Worm (Caenorhabditis elegans) whole organism, mixed stage, embryonic: ENCODE data around the gene ZK666.8.
"Not testable (repeated sequence)": the region's sequence is repeated elsewhere in the genome, so short reads cannot be mapped to it uniquely, and the experiment has no call there.

Source experiments
- M03D4.4 ChIP-seq: sonication (generic microtip); optimal IDR thresholded peaks from 2 replicates; lab custom pipeline; 2017; ENCODE audit warnings: mild to moderate bottlenecking, missing genetic modification characterization, missing compliant biosample characterization
- bed-3 ChIP-seq: fragments of 200-800 bp; sonication (Bioruptor generic); optimal IDR thresholded peaks from 3 replicates; lab custom pipeline; 2018; ENCODE audit warnings: mild to moderate bottlenecking, missing genetic modification characterization, moderate library complexity, missing compliant biosample characterization
- blmp-1 ChIP-seq: fragments of 150-350 bp; optimal IDR thresholded peaks from 2 replicates; lab custom pipeline; 2014; ENCODE audit warnings: missing biosample characterization, missing genetic modification characterization
- ceh-39 ChIP-seq: fragments of 150-350 bp; optimal IDR thresholded peaks from 2 replicates; lab custom pipeline; 2014; ENCODE audit warnings: missing biosample characterization, missing genetic modification characterization
- ceh-83 ChIP-seq: fragments of 200-800 bp; sonication (Bioruptor generic); optimal IDR thresholded peaks from 2 replicates; lab custom pipeline; 2018; ENCODE audit warnings: mild to moderate bottlenecking, missing genetic modification characterization, missing compliant biosample characterization
- ces-1 ChIP-seq: fragments of 150-350 bp; optimal IDR thresholded peaks from 2 replicates; lab custom pipeline; 2014; ENCODE audit warnings: missing biosample characterization, missing genetic modification reagents, missing genetic modification characterization
- cnd-1 ChIP-seq: fragments of 200-800 bp; sonication (Bioruptor generic); optimal IDR thresholded peaks from 2 replicates; lab custom pipeline; 2018; ENCODE audit warnings: mild to moderate bottlenecking, missing genetic modification characterization, missing compliant biosample characterization
- drap-1 ChIP-seq: fragments of 200-800 bp; sonication (Bioruptor generic); optimal IDR thresholded peaks from 3 replicates; lab custom pipeline; 2018; ENCODE audit warnings: mild to moderate bottlenecking, missing genetic modification characterization, missing compliant biosample characterization
- flh-1 ChIP-seq: fragments of 200-800 bp; sonication (Bioruptor generic); optimal IDR thresholded peaks from 2 replicates; lab custom pipeline; 2018; ENCODE audit warnings: mild to moderate bottlenecking, missing genetic modification characterization, moderate library complexity, missing compliant biosample characterization
- ham-2 ChIP-seq: fragments of 200-800 bp; sonication (Bioruptor generic); optimal IDR thresholded peaks from 2 replicates; lab custom pipeline; 2018; ENCODE audit warnings: mild to moderate bottlenecking, missing genetic modification characterization, missing compliant biosample characterization
- lin-13 ChIP-seq: fragments of 150-350 bp; optimal IDR thresholded peaks from 2 replicates; lab custom pipeline; 2014; ENCODE audit warnings: missing biosample characterization, missing genetic modification characterization
- lin-32 ChIP-seq: fragments of 200-800 bp; sonication (Bioruptor generic); optimal IDR thresholded peaks from 2 replicates; lab custom pipeline; 2018; ENCODE audit warnings: mild to moderate bottlenecking, missing genetic modification characterization, missing compliant biosample characterization
- lsy-2 ChIP-seq: fragments of 150-350 bp; optimal IDR thresholded peaks from 2 replicates; lab custom pipeline; 2014; ENCODE audit warnings: missing biosample characterization, missing genetic modification characterization
- mab-5 ChIP-seq: fragments of 150-350 bp; optimal IDR thresholded peaks from 2 replicates; lab custom pipeline; 2014; ENCODE audit warnings: missing biosample characterization, missing genetic modification characterization
- mep-1 ChIP-seq: fragments of 150-350 bp; optimal IDR thresholded peaks from 2 replicates; lab custom pipeline; 2017; ENCODE audit warnings: missing biosample characterization, missing genetic modification reagents, missing genetic modification characterization, inconsistent platforms
- mls-2 ChIP-seq: sonication (generic microtip); optimal IDR thresholded peaks from 2 replicates; lab custom pipeline; 2016; ENCODE audit warnings: mild to moderate bottlenecking, missing genetic modification characterization, moderate library complexity, missing compliant biosample characterization
- nhr-12 ChIP-seq: fragments of 150-350 bp; optimal IDR thresholded peaks from 2 replicates; lab custom pipeline; 2014; ENCODE audit warnings: missing biosample characterization, missing genetic modification characterization
- nhr-2 ChIP-seq: fragments of 150-350 bp; optimal IDR thresholded peaks from 2 replicates; lab custom pipeline; 2014; ENCODE audit warnings: missing biosample characterization, missing genetic modification characterization
- nhr-237 ChIP-seq: fragments of 150-350 bp; optimal IDR thresholded peaks from 2 replicates; lab custom pipeline; 2014; ENCODE audit warnings: missing biosample characterization, missing genetic modification characterization
- nhr-28 ChIP-seq: fragments of 150-350 bp; optimal IDR thresholded peaks from 2 replicates; lab custom pipeline; 2014; ENCODE audit warnings: missing biosample characterization, missing genetic modification characterization
- nhr-76 ChIP-seq: sonication (generic microtip); optimal IDR thresholded peaks from 2 replicates; lab custom pipeline; 2017; ENCODE audit warnings: missing biosample characterization, missing genetic modification characterization
- pha-4 ChIP-seq: fragments of 150-350 bp; optimal IDR thresholded peaks from 2 replicates; lab custom pipeline; 2018; ENCODE audit warnings: missing biosample characterization, missing genetic modification reagents, missing genetic modification characterization
- sem-2 ChIP-seq: fragments of 200-800 bp; sonication (Bioruptor generic); optimal IDR thresholded peaks from 2 replicates; lab custom pipeline; 2018; ENCODE audit warnings: mild to moderate bottlenecking, missing genetic modification characterization, missing compliant biosample characterization
- snpc-4 ChIP-seq: fragments of 150-350 bp; optimal IDR thresholded peaks from 2 replicates; lab custom pipeline; 2014; ENCODE audit warnings: missing biosample characterization, missing genetic modification characterization
- sptf-1 ChIP-seq: sonication (generic microtip); optimal IDR thresholded peaks from 2 replicates; lab custom pipeline; 2017; ENCODE audit warnings: mild to moderate bottlenecking, missing genetic modification characterization, moderate library complexity, missing compliant biosample characterization
- unc-120 ChIP-seq: sonication (generic microtip); optimal IDR thresholded peaks from 2 replicates; lab custom pipeline; 2017; ENCODE audit warnings: missing genetic modification characterization, missing compliant biosample characterization; ENCODE audit not compliant: poor library complexity, severe bottlenecking
- unc-39 ChIP-seq: fragments of 150-350 bp; optimal IDR thresholded peaks from 2 replicates; lab custom pipeline; 2014; ENCODE audit warnings: missing biosample characterization, missing genetic modification characterization
- unc-62 ChIP-seq: fragments of 150-350 bp; optimal IDR thresholded peaks from 2 replicates; lab custom pipeline; 2014; ENCODE audit warnings: missing biosample characterization, missing genetic modification reagents, missing genetic modification characterization
- zip-8 ChIP-seq: fragments of 150-350 bp; optimal IDR thresholded peaks from 2 replicates; lab custom pipeline; 2014; ENCODE audit warnings: missing biosample characterization, missing genetic modification characterization
- ztf-11 ChIP-seq: fragments of 150-350 bp; optimal IDR thresholded peaks from 2 replicates; lab custom pipeline; 2014; ENCODE audit warnings: missing biosample characterization, missing genetic modification characterization

ZK666.8 gene

ce11 chrII:10493034-10493433 is at the start of gene ZK666.8:
TSS of gene ZK666.8 (minus strand) at chrII:10493134.
- not testable (repeated sequence) for TF ChIP-seq blmp-1, lsy-2, nhr-76 (tag; lab: Kevin White, UChicago)

ce11 chrII:10541923-10542486 is 49.1 kb upstream of the ZK666.8 start, which contains the start of gene pro-1:
TSS of gene pro-1 (minus strand) at chrII:10541996.
- peak; percentile 27 for TF ChIP-seq bed-3 (GFP tag; lab: Kevin White, UChicago)
- peak; percentile 43 for TF ChIP-seq ceh-83
- peak; percentile 57 for TF ChIP-seq ceh-39 (tag; lab: Kevin White, UChicago)
- peak; percentile 14 for TF ChIP-seq sem-2
- no peak for TF ChIP-seq unc-120
- peak; percentile 5 for TF ChIP-seq pha-4 (tag; lab: Kevin White, UChicago)
- TF ChIP-seq ces-1: peak; percentile 46
- TF ChIP-seq mep-1: peak; percentile 21
- peak; percentile 77 for TF ChIP-seq sptf-1 (tag; lab: Kevin White, UChicago)
- TF ChIP-seq ztf-11 (tag; lab: Kevin White, UChicago): peak; percentile 16
- TF ChIP-seq lsy-2 (tag; lab: Kevin White, UChicago): peak; percentile 55
- peak; percentile 52 for TF ChIP-seq nhr-237 (tag; lab: Kevin White, UChicago)
- TF ChIP-seq snpc-4 (tag; lab: Kevin White, UChicago): no peak
- peak; percentile 41 for TF ChIP-seq unc-62 (GFP tag; lab: Kevin White, UChicago)
- peak; percentile 45 for TF ChIP-seq M03D4.4 (tag; lab: Kevin White, UChicago)
- TF ChIP-seq mls-2: no peak

- no peak for TF ChIP-seq sem-2
- TF ChIP-seq lsy-2 (tag; lab: Kevin White, UChicago): no peak
- TF ChIP-seq lin-13 (tag; lab: Kevin White, UChicago): no peak
- no peak for TF ChIP-seq ceh-39 (tag; lab: Kevin White, UChicago)
- no peak for TF ChIP-seq blmp-1 (tag; lab: Kevin White, UChicago)
- no peak for TF ChIP-seq sptf-1 (tag; lab: Kevin White, UChicago)
- TF ChIP-seq snpc-4 (tag; lab: Kevin White, UChicago): no peak
- no peak for TF ChIP-seq mep-1
- no peak for TF ChIP-seq nhr-12
These were observed 46.3 kb upstream of the ZK666.8 start, which contains the start of gene R166.3 for ce11 chrII:10539232-10539631. TSS of gene R166.3 (minus strand) at chrII:10539332.

ce11 chrII:10537988-10538387 is 45.1 kb upstream of the ZK666.8 start:
- TF ChIP-seq pha-4 (tag; lab: Kevin White, UChicago) (no peak), cnd-1 (tag; lab: Kevin White, UChicago) (no peak), mep-1 (no peak), unc-39 (tag; lab: Kevin White, UChicago) (no peak), lin-32 (GFP tag; lab: Kevin White, UChicago) (no peak), unc-62 (GFP tag; lab: Kevin White, UChicago) (no peak), lsy-2 (tag; lab: Kevin White, UChicago) (no peak)

- no peak for TF ChIP-seq nhr-76 (tag; lab: Kevin White, UChicago)
- TF ChIP-seq snpc-4 (tag; lab: Kevin White, UChicago): no peak
- TF ChIP-seq drap-1 (GFP tag; lab: Kevin White, UChicago): no peak
- TF ChIP-seq ces-1: no peak
- no peak for TF ChIP-seq nhr-28 (tag; lab: Kevin White, UChicago)
- TF ChIP-seq M03D4.4 (tag; lab: Kevin White, UChicago): no peak
- no peak for TF ChIP-seq ham-2
- TF ChIP-seq nhr-12: no peak
- no peak for TF ChIP-seq unc-120
- TF ChIP-seq lin-32 (GFP tag; lab: Kevin White, UChicago): no peak
- TF ChIP-seq pha-4 (tag; lab: Kevin White, UChicago): no peak
- no peak for TF ChIP-seq lsy-2 (tag; lab: Kevin White, UChicago)
- TF ChIP-seq unc-62 (GFP tag; lab: Kevin White, UChicago): no peak
- no peak for TF ChIP-seq unc-39 (tag; lab: Kevin White, UChicago)
- TF ChIP-seq flh-1 (GFP tag; lab: Kevin White, UChicago): no peak
- no peak for TF ChIP-seq mab-5 (tag; lab: Kevin White, UChicago)
These were observed 44.6 kb upstream of the ZK666.8 start, which contains the start of gene R166.2 for ce11 chrII:10537571-10537970. TSS of gene R166.2 (minus strand) at chrII:10537671.

ce11 chrII:10533985-10534384 is 41.1 kb upstream of the ZK666.8 start:
- no peak for TF ChIP-seq drap-1 (GFP tag; lab: Kevin White, UChicago)
- no peak for TF ChIP-seq M03D4.4 (tag; lab: Kevin White, UChicago)
- TF ChIP-seq zip-8 (tag; lab: Kevin White, UChicago): no peak
- TF ChIP-seq nhr-2 (tag; lab: Kevin White, UChicago): no peak
